Worm (Caenorhabditis elegans): ENCODE data around the gene C47E12.9.

ce11 chrIV:9943214-9943613, 31.3 kb upstream of the C47E12.9 start:
- no peak for TF ChIP-seq cog-1 (tag; optimal IDR thresholded peaks at IDR 0.05)
- no peak for TF ChIP-seq med-1 (GFP tag; optimal IDR thresholded peaks at IDR 0.05; ENCODE audit: insufficient read depth)
- no peak for TF ChIP-seq flt-1 (GFP tag; IDR thresholded peaks at IDR 0.05)
